Worm (Caenorhabditis elegans) whole organism, L1 larva: ENCODE data around the gene snap-29.

Experiments used
- C04F5.9 ChIP-seq: sonication (generic microtip); optimal IDR thresholded peaks from 2 replicates; lab custom pipeline; 2016; ENCODE audit warnings: missing genetic modification characterization, missing compliant biosample characterization
- F16B12.6 ChIP-seq: fragments of 150-350 bp; optimal IDR thresholded peaks from 2 replicates; lab custom pipeline; 2014; ENCODE audit warnings: missing biosample characterization, missing genetic modification characterization
- Y116A8C.19 ChIP-seq: sonication (generic microtip); optimal IDR thresholded peaks from 2 replicates; lab custom pipeline; 2016; ENCODE audit warnings: missing compliant biosample characterization, missing genetic modification characterization, borderline replicate concordance
- ama-1 ChIP-seq: fragments of 150-350 bp; optimal IDR thresholded peaks from 2 replicates; lab custom pipeline; 2014
- blmp-1 ChIP-seq: fragments of 150-350 bp; optimal IDR thresholded peaks from 2 replicates; lab custom pipeline; 2014; ENCODE audit warnings: missing biosample characterization, missing genetic modification characterization
- ceh-82 ChIP-seq, 3 experiments: fragments of 150-350 bp in 1 of 3; sonication (generic microtip) in 2 of 3; optimal IDR thresholded peaks; 2 replicates each; lab custom pipeline; 2014 to 2017; ENCODE audit warnings: missing biosample characterization in 3 of 3, missing genetic modification characterization in 3 of 3
- ceh-88 ChIP-seq: fragments of 200-800 bp; sonication (Bioruptor generic); IDR thresholded peaks from 2 replicates; pipeline ENCODE4 v1.3.6; 2022; ENCODE audit warnings: missing genetic modification characterization, missing compliant biosample characterization
- dsc-1 ChIP-seq: sonication (generic microtip); optimal IDR thresholded peaks from 2 replicates; lab custom pipeline; 2016; ENCODE audit warnings: mild to moderate bottlenecking, missing genetic modification characterization, missing compliant biosample characterization
- efl-1 ChIP-seq, 4 experiments: fragments of 150-350 bp; optimal IDR thresholded peaks in 3 of 4; peaks in 1 of 4; 1 replicate in 1 of 4; 2 replicates in 3 of 4; lab custom pipeline; 2014; ENCODE audit warnings: missing biosample characterization in 2 of 4, missing genetic modification characterization in 2 of 4, missing genetic modification reagents in 2 of 4
- efl-3 ChIP-seq: fragments of 200-800 bp; sonication (Bioruptor generic); optimal IDR thresholded peaks from 2 replicates; lab custom pipeline; 2018; ENCODE audit warnings: mild to moderate bottlenecking, missing genetic modification characterization, missing compliant biosample characterization
- egl-13 ChIP-seq: sonication (generic microtip); optimal IDR thresholded peaks from 2 replicates; lab custom pipeline; 2016; ENCODE audit warnings: missing genotype, missing genetic modification reagents, missing genetic modification characterization, missing compliant biosample characterization
- elt-2 ChIP-seq: sonication (generic microtip); optimal IDR thresholded peaks from 2 replicates; lab custom pipeline; 2016; ENCODE audit warnings: missing genetic modification characterization, mild to moderate bottlenecking, inconsistent platforms, missing compliant biosample characterization, missing genetic modification reagents
- fkh-10 ChIP-seq: sonication (generic microtip); optimal IDR thresholded peaks from 2 replicates; lab custom pipeline; 2017; ENCODE audit warnings: missing biosample characterization, missing genetic modification reagents, missing genetic modification characterization
- fkh-4 ChIP-seq: sonication (generic microtip); optimal IDR thresholded peaks from 2 replicates; lab custom pipeline; 2016; ENCODE audit warnings: missing compliant biosample characterization, missing genetic modification characterization, borderline replicate concordance
- fkh-8 ChIP-seq: sonication (generic microtip); optimal IDR thresholded peaks from 2 replicates; lab custom pipeline; 2016; ENCODE audit warnings: mild to moderate bottlenecking, missing genetic modification characterization, missing compliant biosample characterization
- fos-1 ChIP-seq: fragments of 150-350 bp; optimal IDR thresholded peaks from 2 replicates; lab custom pipeline; 2014; ENCODE audit warnings: missing biosample characterization, missing genetic modification characterization
- hpl-2 ChIP-seq: fragments of 150-350 bp; optimal IDR thresholded peaks from 2 replicates; lab custom pipeline; 2014; ENCODE audit warnings: missing biosample characterization, missing genetic modification reagents, missing genetic modification characterization
- isw-1 ChIP-seq: fragments of 200-800 bp; sonication (Bioruptor generic); IDR thresholded peaks from 2 replicates; pipeline ENCODE4 v1.3.6; 2022; ENCODE audit warnings: missing genetic modification characterization, missing compliant biosample characterization
- lin-13 ChIP-seq: fragments of 150-350 bp; optimal IDR thresholded peaks from 2 replicates; lab custom pipeline; 2014; ENCODE audit warnings: missing biosample characterization, missing genetic modification reagents, missing genetic modification characterization
- lin-14 ChIP-seq: fragments of 200-800 bp; sonication (Bioruptor generic); optimal IDR thresholded peaks from 2 replicates; lab custom pipeline; 2018; ENCODE audit warnings: mild to moderate bottlenecking, missing genetic modification characterization, moderate library complexity, missing compliant biosample characterization
- lin-15B ChIP-seq: fragments of 150-350 bp; sonication (generic microtip); optimal IDR thresholded peaks from 3 replicates; lab custom pipeline; 2014; ENCODE audit warnings: missing biosample characterization, missing genetic modification characterization
- lin-35 ChIP-seq, 2 experiments: fragments of 150-350 bp; optimal IDR thresholded peaks; 2 replicates each; lab custom pipeline; 2014; ENCODE audit warnings: missing biosample characterization in 2 of 2, missing genetic modification characterization in 2 of 2, missing genetic modification reagents in 2 of 2
- lin-39 ChIP-seq: fragments of 150-350 bp; optimal IDR thresholded peaks from 2 replicates; lab custom pipeline; 2014; ENCODE audit warnings: missing biosample characterization, missing genetic modification reagents, missing genetic modification characterization
- lir-3 ChIP-seq: sonication (generic microtip); optimal IDR thresholded peaks from 2 replicates; lab custom pipeline; 2016; ENCODE audit warnings: mild to moderate bottlenecking, missing genetic modification characterization, moderate library complexity, missing compliant biosample characterization; ENCODE audit not compliant: poor library complexity
- lsy-2 ChIP-seq, 2 experiments: fragments of 150-350 bp; optimal IDR thresholded peaks; 2 replicates each; lab custom pipeline; 2014; ENCODE audit warnings: missing biosample characterization in 2 of 2, missing genetic modification characterization in 2 of 2
- mab-9 ChIP-seq: fragments of 200-800 bp; sonication (Bioruptor generic); IDR thresholded peaks from 2 replicates; pipeline ENCODE4 v1.3.6; 2022; ENCODE audit warnings: missing genetic modification reagents, missing genetic modification characterization, missing compliant biosample characterization
- mef-2 ChIP-seq: fragments of 150-350 bp; optimal IDR thresholded peaks from 2 replicates; lab custom pipeline; 2014; ENCODE audit warnings: missing biosample characterization, missing genetic modification characterization
- nhr-11 ChIP-seq: fragments of 150-350 bp; optimal IDR thresholded peaks from 2 replicates; lab custom pipeline; 2014; ENCODE audit warnings: missing biosample characterization, missing genetic modification characterization
- nhr-19 ChIP-seq: fragments of 200-800 bp; sonication (Bioruptor generic); conservative IDR thresholded peaks from 2 replicates; pipeline ENCODE4 v1.3.6; 2022; ENCODE audit warnings: missing genetic modification characterization, missing compliant biosample characterization
- nhr-20 ChIP-seq: sonication (generic microtip); optimal IDR thresholded peaks from 2 replicates; lab custom pipeline; 2016; ENCODE audit warnings: mild to moderate bottlenecking, missing genetic modification characterization, missing compliant biosample characterization
- nhr-237 ChIP-seq: fragments of 150-350 bp; optimal IDR thresholded peaks from 2 replicates; lab custom pipeline; 2014; ENCODE audit warnings: missing biosample characterization, missing genetic modification characterization
- nhr-28 ChIP-seq: fragments of 150-350 bp; optimal IDR thresholded peaks from 2 replicates; lab custom pipeline; 2014; ENCODE audit warnings: missing biosample characterization, missing genetic modification characterization
- nhr-47 ChIP-seq: sonication (generic microtip); optimal IDR thresholded peaks from 2 replicates; lab custom pipeline; 2016; ENCODE audit warnings: mild to moderate bottlenecking, missing genetic modification characterization, moderate library complexity, missing compliant biosample characterization
- nhr-71 ChIP-seq: sonication (generic microtip); optimal IDR thresholded peaks from 2 replicates; lab custom pipeline; 2016; ENCODE audit warnings: mild to moderate bottlenecking, missing genetic modification characterization, moderate library complexity, missing compliant biosample characterization
- nhr-76 ChIP-seq: sonication (generic microtip); optimal IDR thresholded peaks from 2 replicates; lab custom pipeline; 2017; ENCODE audit warnings: missing biosample characterization, missing genetic modification characterization
- nhr-90 ChIP-seq: sonication (generic microtip); optimal IDR thresholded peaks from 2 replicates; lab custom pipeline; 2016; ENCODE audit warnings: mild to moderate bottlenecking, missing genetic modification characterization, missing compliant biosample characterization; ENCODE audit not compliant: poor library complexity
- pax-3 ChIP-seq: fragments of 200-800 bp; sonication (Bioruptor generic); optimal IDR thresholded peaks from 2 replicates; lab custom pipeline; 2018; ENCODE audit warnings: mild to moderate bottlenecking, missing genetic modification characterization, moderate library complexity, missing compliant biosample characterization
- rnt-1 ChIP-seq: sonication (generic microtip); optimal IDR thresholded peaks from 2 replicates; lab custom pipeline; 2016; ENCODE audit warnings: mild to moderate bottlenecking, missing genetic modification characterization, moderate library complexity, missing compliant biosample characterization
- skn-1 ChIP-seq: fragments of 150-350 bp; optimal IDR thresholded peaks from 2 replicates; lab custom pipeline; 2014; ENCODE audit warnings: missing biosample characterization, missing genetic modification characterization
- snpc-4 ChIP-seq: fragments of 150-350 bp; optimal IDR thresholded peaks from 2 replicates; lab custom pipeline; 2014; ENCODE audit warnings: missing biosample characterization, missing genetic modification characterization
- tbx-2 ChIP-seq: sonication (generic microtip); optimal IDR thresholded peaks from 2 replicates; lab custom pipeline; 2016; ENCODE audit warnings: missing genetic modification characterization, missing compliant biosample characterization
- tlp-1 ChIP-seq: fragments of 150-350 bp; optimal IDR thresholded peaks from 2 replicates; lab custom pipeline; 2014; ENCODE audit warnings: missing biosample characterization, missing genetic modification characterization
- unc-30 ChIP-seq: sonication (generic microtip); optimal IDR thresholded peaks from 2 replicates; lab custom pipeline; 2017; ENCODE audit warnings: missing biosample characterization, missing genetic modification characterization
- unc-62 ChIP-seq: fragments of 150-350 bp; optimal IDR thresholded peaks from 2 replicates; lab custom pipeline; 2014; ENCODE audit warnings: missing biosample characterization, missing genetic modification reagents, missing genetic modification characterization
- unc-86 ChIP-seq: sonication (generic microtip); optimal IDR thresholded peaks from 2 replicates; lab custom pipeline; 2016; ENCODE audit warnings: missing genetic modification characterization, missing compliant biosample characterization
- zag-1 ChIP-seq: fragments of 150-350 bp; optimal IDR thresholded peaks from 2 replicates; lab custom pipeline; 2014; ENCODE audit warnings: missing biosample characterization, missing genetic modification characterization
- ztf-11 ChIP-seq, 2 experiments: sonication (generic microtip); optimal IDR thresholded peaks; 2 replicates each; lab custom pipeline; 2016 to 2017; ENCODE audit warnings: missing genetic modification characterization in 2 of 2, missing biosample characterization in 1 of 2, missing compliant biosample characterization in 1 of 2
- ztf-4 ChIP-seq: fragments of 150-350 bp; optimal IDR thresholded peaks from 2 replicates; lab custom pipeline; 2014; ENCODE audit warnings: missing biosample characterization, missing genetic modification characterization

Gene snap-29

ce11 chrIII:8782744-8783143, 6.7 kb downstream of the snap-29 start (continued):
- TF ChIP-seq Y116A8C.19 (tag; lab: Kevin White, UChicago) (no peak), skn-1 (tag; lab: Kevin White, UChicago) (no peak), blmp-1 (tag; lab: Kevin White, UChicago) (peak; percentile 10), nhr-19 (GFP tag; lab: Robert Waterston, UW) (no peak; the same call in 1 of the 2 replicates), fkh-8 (tag; lab: Kevin White, UChicago) (no peak), ztf-11 (tag; optimal IDR thresholded peaks at IDR 0.05; lab: Kevin White, UChicago) (no peak), mab-9 (no peak), C04F5.9 (no peak), nhr-90 (tag; lab: Kevin White, UChicago) (peak; percentile 2), nhr-20 (peak; percentile 68), ama-1 (lab: Kevin White, UChicago) (no peak), rnt-1 (tag; lab: Kevin White, UChicago) (no peak)

ce11 chrIII:8784500-8784899, 8.4 kb downstream of the snap-29 start:
- peak; percentile 70 for TF ChIP-seq lin-14 (GFP tag; lab: Kevin White, UChicago)
- TF ChIP-seq lin-35 (GFP tag; optimal IDR thresholded peaks at IDR 0.05; lab: Kevin White, UChicago): no peak
- TF ChIP-seq egl-13 (tag; lab: Kevin White, UChicago): peak; percentile 41
- TF ChIP-seq snpc-4 (tag; lab: Kevin White, UChicago): no peak
- TF ChIP-seq fkh-10: peak; percentile 52
- no peak for TF ChIP-seq lsy-2 (tag; optimal IDR thresholded peaks at IDR 0.05; lab: Kevin White, UChicago)
- TF ChIP-seq ceh-82 (tag; optimal IDR thresholded peaks at IDR 0.05; lab: Kevin White, UChicago): peak in 1 of 3 experiments; percentile 8
- peak; percentile 31 for TF ChIP-seq unc-86 (tag; lab: Kevin White, UChicago)
- no peak for TF ChIP-seq pax-3 (tag; lab: Kevin White, UChicago)
- TF ChIP-seq nhr-71 (tag; lab: Kevin White, UChicago): peak; percentile 42

- TF ChIP-seq lin-39: no peak
- peak; percentile 44 for TF ChIP-seq skn-1 (tag; lab: Kevin White, UChicago)
- TF ChIP-seq ztf-11 (tag; optimal IDR thresholded peaks at IDR 0.05; lab: Kevin White, UChicago): no peak
- TF ChIP-seq fkh-4 (tag; lab: Kevin White, UChicago): no peak
- peak; percentile 51 for TF ChIP-seq dsc-1 (tag; lab: Kevin White, UChicago)
- no peak for TF ChIP-seq blmp-1 (tag; lab: Kevin White, UChicago)
- no peak for TF ChIP-seq unc-86 (tag; lab: Kevin White, UChicago)
- TF ChIP-seq mef-2: no peak
- peak in 2 of 3 experiments; percentile 16 to 54 for TF ChIP-seq ceh-82 (tag; optimal IDR thresholded peaks at IDR 0.05; lab: Kevin White, UChicago)
- no peak for TF ChIP-seq mab-9
- peak; percentile 49 to 58 for TF ChIP-seq efl-1 (optimal IDR thresholded peaks at IDR 0.05; lab: Kevin White, UChicago)
- TF ChIP-seq efl-1 (GFP tag; optimal IDR thresholded peaks at IDR 0.05 in 1 of 2; lab: Kevin White, UChicago): peak; percentile 43 to 95
- no peak for TF ChIP-seq zag-1 (tag; lab: Kevin White, UChicago)
- no peak for TF ChIP-seq isw-1 (GFP tag; lab: Robert Waterston, UW)
- TF ChIP-seq elt-2 (tag; lab: Kevin White, UChicago): peak; percentile 36
- TF ChIP-seq nhr-11 (tag; lab: Kevin White, UChicago): peak; percentile 20
- TF ChIP-seq lir-3 (tag; lab: Kevin White, UChicago): no peak
- TF ChIP-seq lin-15B (tag; lab: Kevin White, UChicago): no peak
- TF ChIP-seq hpl-2 (GFP tag; lab: Kevin White, UChicago): no peak
- 0 out of 2 replicates have a peak, but pooled peaks have one; percentile 24 for TF ChIP-seq ceh-88 (GFP tag; lab: Robert Waterston, UW)
- TF ChIP-seq tlp-1: no peak
- peak; percentile 66 for TF ChIP-seq nhr-47 (tag; lab: Kevin White, UChicago)
- TF ChIP-seq ztf-4 (tag; lab: Kevin White, UChicago): no peak
- TF ChIP-seq nhr-76 (tag; lab: Kevin White, UChicago): no peak
- peak; percentile 73 for TF ChIP-seq rnt-1 (tag; lab: Kevin White, UChicago)
- TF ChIP-seq nhr-237: no peak
- TF ChIP-seq pax-3 (tag; lab: Kevin White, UChicago): peak; percentile 67
- TF ChIP-seq nhr-19 (GFP tag; lab: Robert Waterston, UW): peak; percentile 58; the same call in 1 of the 2 replicates
- no peak for TF ChIP-seq unc-30 (tag; lab: Kevin White, UChicago)
- peak; percentile 70 for TF ChIP-seq tbx-2 (tag; lab: Kevin White, UChicago)
- TF ChIP-seq fos-1 (tag; lab: Kevin White, UChicago): no peak
- TF ChIP-seq lin-13 (GFP tag; lab: Kevin White, UChicago): peak; percentile 42
- no peak for TF ChIP-seq F16B12.6 (tag; lab: Kevin White, UChicago)
- TF ChIP-seq efl-3 (GFP tag; lab: Kevin White, UChicago): no peak
- no peak for TF ChIP-seq nhr-28 (tag; lab: Kevin White, UChicago)
- TF ChIP-seq nhr-90 (tag; lab: Kevin White, UChicago): no peak
- no peak for TF ChIP-seq unc-62
Observed at ce11 chrIII:8785426-8785825, 9.4 kb downstream of the snap-29 start.
